Fruit fly (Drosophila melanogaster) Kc167 (cell line): Measurements from ENCODE around the gene fne.

Experiments used
- h ChIP-seq: fragments of >200 bp; optimal IDR thresholded peaks from 3 replicates; lab custom pipeline; 2018; ENCODE audit warnings: missing external identifiers
- insv ChIP-seq: fragments of >200 bp; optimal IDR thresholded peaks from 3 replicates; lab custom pipeline; 2018; ENCODE audit warnings: missing external identifiers
- psq ChIP-seq: fragments of >200 bp; optimal IDR thresholded peaks from 2 replicates; lab custom pipeline; 2017; ENCODE audit warnings: missing external identifiers
- ttk ChIP-seq: sonication (Bioruptor generic); optimal IDR thresholded peaks from 2 replicates; lab custom pipeline; 2017; ENCODE audit warnings: missing external identifiers

DNA sequence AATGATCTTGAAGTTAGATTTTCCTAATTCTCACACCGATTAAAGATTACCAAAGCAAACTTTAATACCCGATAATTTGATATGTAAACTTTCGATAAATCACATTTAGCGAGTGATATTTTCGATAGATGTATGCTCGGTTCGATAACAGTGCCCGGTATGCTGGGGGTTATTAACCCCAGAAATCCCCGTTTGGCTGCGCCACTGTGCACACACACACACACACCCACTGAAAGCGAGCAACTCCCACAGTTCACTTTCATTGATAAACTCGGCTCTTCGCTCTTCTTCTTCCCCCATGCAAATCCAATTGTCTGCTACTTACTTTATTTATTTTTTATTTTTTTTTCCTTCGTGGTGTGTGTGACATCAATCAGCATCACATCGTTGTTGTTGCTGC is 20.9 kb upstream of the fne start:
- TF ChIP-seq insv (lab: Kevin White, UChicago), result no peak
- TF ChIP-seq ttk (lab: Kevin White, UChicago), result no peak
- TF ChIP-seq h (lab: Kevin White, UChicago), result no peak
- no peak for TF ChIP-seq psq (lab: Kevin White, UChicago)
